Worm (Caenorhabditis elegans) whole organism, L1 larva: ENCODE measurements around the gene tag-191.

ENCODE experiments used
- C16A3.4 ChIP-seq: fragments of 150-350 bp; optimal IDR thresholded peaks from 2 replicates; lab custom pipeline; 2014; ENCODE audit warnings: missing biosample characterization, missing genetic modification characterization
- C34B4.2 ChIP-seq: sonication (generic microtip); optimal IDR thresholded peaks from 2 replicates; lab custom pipeline; 2017; ENCODE audit warnings: mild to moderate bottlenecking, missing genetic modification characterization, missing compliant biosample characterization
- aha-1 ChIP-seq: fragments of 150-350 bp; optimal IDR thresholded peaks from 2 replicates; lab custom pipeline; 2014; ENCODE audit warnings: missing biosample characterization, missing genetic modification characterization
- aly-2 ChIP-seq: fragments of 150-350 bp; optimal IDR thresholded peaks from 2 replicates; lab custom pipeline; 2014; ENCODE audit warnings: missing biosample characterization, missing genetic modification characterization
- blmp-1 ChIP-seq: fragments of 150-350 bp; optimal IDR thresholded peaks from 2 replicates; lab custom pipeline; 2014; ENCODE audit warnings: missing biosample characterization, missing genetic modification characterization
- ceh-63 ChIP-seq: fragments of 200-800 bp; sonication (Bioruptor generic); optimal IDR thresholded peaks from 2 replicates; lab custom pipeline; 2018; ENCODE audit warnings: mild to moderate bottlenecking, missing genetic modification characterization, missing compliant biosample characterization
- ceh-90 ChIP-seq: sonication (generic microtip); optimal IDR thresholded peaks from 2 replicates; lab custom pipeline; 2016; ENCODE audit warnings: missing genetic modification characterization, missing compliant biosample characterization
- dsc-1 ChIP-seq: sonication (generic microtip); optimal IDR thresholded peaks from 2 replicates; lab custom pipeline; 2016; ENCODE audit warnings: mild to moderate bottlenecking, missing genetic modification characterization, missing compliant biosample characterization
- efl-1 ChIP-seq, 4 experiments: fragments of 150-350 bp; optimal IDR thresholded peaks in 3 of 4; peaks in 1 of 4; 1 replicate in 1 of 4; 2 replicates in 3 of 4; lab custom pipeline; 2014; ENCODE audit warnings: missing biosample characterization in 2 of 4, missing genetic modification characterization in 2 of 4, missing genetic modification reagents in 2 of 4
- egl-27 ChIP-seq, 2 experiments: fragments of 150-350 bp in 1 of 2; sonication (generic microtip); optimal IDR thresholded peaks; 3 replicates each; lab custom pipeline; 2017 to 2018; ENCODE audit warnings: missing biosample characterization in 2 of 2, missing genetic modification characterization in 2 of 2, missing genetic modification reagents in 2 of 2
- elt-3 ChIP-seq, 6 experiments: fragments of 150-350 bp in 1 of 6; sonication (generic microtip); optimal IDR thresholded peaks; 2 replicates each; lab custom pipeline; 2017 to 2018; ENCODE audit warnings: missing biosample characterization in 6 of 6, missing genetic modification characterization in 6 of 6, inconsistent platforms in 1 of 6
- fkh-4 ChIP-seq: sonication (generic microtip); optimal IDR thresholded peaks from 2 replicates; lab custom pipeline; 2016; ENCODE audit warnings: missing compliant biosample characterization, missing genetic modification characterization, borderline replicate concordance
- fkh-8 ChIP-seq: sonication (generic microtip); optimal IDR thresholded peaks from 2 replicates; lab custom pipeline; 2016; ENCODE audit warnings: mild to moderate bottlenecking, missing genetic modification characterization, missing compliant biosample characterization
- hlh-17 ChIP-seq: fragments of 200-800 bp; sonication (Bioruptor generic); optimal IDR thresholded peaks from 2 replicates; lab custom pipeline; 2018; ENCODE audit warnings: missing genetic modification characterization, mild to moderate bottlenecking, missing compliant biosample characterization, moderate library complexity, borderline replicate concordance
- hpl-2 ChIP-seq: fragments of 150-350 bp; optimal IDR thresholded peaks from 2 replicates; lab custom pipeline; 2014; ENCODE audit warnings: missing biosample characterization, missing genetic modification reagents, missing genetic modification characterization
- irx-1 ChIP-seq: sonication (generic microtip); optimal IDR thresholded peaks from 2 replicates; lab custom pipeline; 2016; ENCODE audit warnings: missing genetic modification characterization, missing compliant biosample characterization
- lin-14 ChIP-seq: fragments of 200-800 bp; sonication (Bioruptor generic); optimal IDR thresholded peaks from 2 replicates; lab custom pipeline; 2018; ENCODE audit warnings: mild to moderate bottlenecking, missing genetic modification characterization, moderate library complexity, missing compliant biosample characterization
- lin-35 ChIP-seq, 2 experiments: fragments of 150-350 bp; optimal IDR thresholded peaks; 2 replicates each; lab custom pipeline; 2014; ENCODE audit warnings: missing biosample characterization in 2 of 2, missing genetic modification characterization in 2 of 2, missing genetic modification reagents in 2 of 2
- lin-39 ChIP-seq: fragments of 150-350 bp; optimal IDR thresholded peaks from 2 replicates; lab custom pipeline; 2014; ENCODE audit warnings: missing biosample characterization, missing genetic modification reagents, missing genetic modification characterization
- lir-3 ChIP-seq: sonication (generic microtip); optimal IDR thresholded peaks from 2 replicates; lab custom pipeline; 2016; ENCODE audit warnings: mild to moderate bottlenecking, missing genetic modification characterization, moderate library complexity, missing compliant biosample characterization; ENCODE audit not compliant: poor library complexity
- lsy-2 ChIP-seq, 2 experiments: fragments of 150-350 bp; optimal IDR thresholded peaks; 2 replicates each; lab custom pipeline; 2014; ENCODE audit warnings: missing biosample characterization in 2 of 2, missing genetic modification characterization in 2 of 2
- mab-9 ChIP-seq: fragments of 200-800 bp; sonication (Bioruptor generic); IDR thresholded peaks from 2 replicates; pipeline ENCODE4 v1.3.6; 2022; ENCODE audit warnings: missing genetic modification reagents, missing genetic modification characterization, missing compliant biosample characterization
- mdl-1 ChIP-seq, 2 experiments: fragments of 150-350 bp; optimal IDR thresholded peaks; 2 replicates each; lab custom pipeline; 2014 to 2017; ENCODE audit warnings: missing biosample characterization in 2 of 2, missing genetic modification characterization in 2 of 2, inconsistent platforms in 1 of 2
- mep-1 ChIP-seq: fragments of 150-350 bp; optimal IDR thresholded peaks from 2 replicates; lab custom pipeline; 2014; ENCODE audit warnings: missing biosample characterization, missing genetic modification characterization
- nhr-11 ChIP-seq: fragments of 150-350 bp; optimal IDR thresholded peaks from 2 replicates; lab custom pipeline; 2014; ENCODE audit warnings: missing biosample characterization, missing genetic modification characterization
- nhr-20 ChIP-seq: sonication (generic microtip); optimal IDR thresholded peaks from 2 replicates; lab custom pipeline; 2016; ENCODE audit warnings: mild to moderate bottlenecking, missing genetic modification characterization, missing compliant biosample characterization
- nhr-47 ChIP-seq: sonication (generic microtip); optimal IDR thresholded peaks from 2 replicates; lab custom pipeline; 2016; ENCODE audit warnings: mild to moderate bottlenecking, missing genetic modification characterization, moderate library complexity, missing compliant biosample characterization
- nhr-71 ChIP-seq: sonication (generic microtip); optimal IDR thresholded peaks from 2 replicates; lab custom pipeline; 2016; ENCODE audit warnings: mild to moderate bottlenecking, missing genetic modification characterization, moderate library complexity, missing compliant biosample characterization
- nhr-85 ChIP-seq: sonication (generic microtip); peaks from one replicate; lab custom pipeline; 2016; ENCODE audit warnings: missing genetic modification characterization, inconsistent platforms, missing compliant biosample characterization
- pag-3 ChIP-seq: sonication (generic microtip); optimal IDR thresholded peaks from 2 replicates; lab custom pipeline; 2017; ENCODE audit warnings: missing genetic modification characterization, mild to moderate bottlenecking, missing compliant biosample characterization, antibody characterized with exemption, borderline replicate concordance; ENCODE audit not compliant: insufficient read depth
- pax-3 ChIP-seq: fragments of 200-800 bp; sonication (Bioruptor generic); optimal IDR thresholded peaks from 2 replicates; lab custom pipeline; 2018; ENCODE audit warnings: mild to moderate bottlenecking, missing genetic modification characterization, moderate library complexity, missing compliant biosample characterization
- skn-1 ChIP-seq: fragments of 150-350 bp; optimal IDR thresholded peaks from 2 replicates; lab custom pipeline; 2014; ENCODE audit warnings: missing biosample characterization, missing genetic modification characterization
- snpc-4 ChIP-seq: fragments of 150-350 bp; optimal IDR thresholded peaks from 2 replicates; lab custom pipeline; 2014; ENCODE audit warnings: missing biosample characterization, missing genetic modification characterization
- snu-23 ChIP-seq: sonication (generic microtip); optimal IDR thresholded peaks from 2 replicates; lab custom pipeline; 2016; ENCODE audit warnings: missing genetic modification characterization, missing compliant biosample characterization
- sox-4 ChIP-seq: sonication (generic microtip); optimal IDR thresholded peaks from 2 replicates; lab custom pipeline; 2016; ENCODE audit warnings: missing genetic modification characterization, missing compliant biosample characterization
- swsn-7 ChIP-seq: sonication (generic microtip); optimal IDR thresholded peaks from 2 replicates; lab custom pipeline; 2016; ENCODE audit warnings: missing genetic modification characterization, missing compliant biosample characterization
- tbx-2 ChIP-seq: sonication (generic microtip); optimal IDR thresholded peaks from 2 replicates; lab custom pipeline; 2016; ENCODE audit warnings: missing genetic modification characterization, missing compliant biosample characterization
- tlp-1 ChIP-seq: fragments of 150-350 bp; optimal IDR thresholded peaks from 2 replicates; lab custom pipeline; 2014; ENCODE audit warnings: missing biosample characterization, missing genetic modification characterization
- unc-130 ChIP-seq: fragments of 150-350 bp; optimal IDR thresholded peaks from 2 replicates; lab custom pipeline; 2017; ENCODE audit warnings: missing biosample characterization, missing genetic modification characterization, inconsistent platforms
- unc-62 ChIP-seq: fragments of 150-350 bp; optimal IDR thresholded peaks from 2 replicates; lab custom pipeline; 2014; ENCODE audit warnings: missing biosample characterization, missing genetic modification reagents, missing genetic modification characterization
- ztf-11 ChIP-seq, 2 experiments: sonication (generic microtip); optimal IDR thresholded peaks; 2 replicates each; lab custom pipeline; 2016 to 2017; ENCODE audit warnings: missing genetic modification characterization in 2 of 2, missing biosample characterization in 1 of 2, missing compliant biosample characterization in 1 of 2

The tag-191 gene

DNA sequence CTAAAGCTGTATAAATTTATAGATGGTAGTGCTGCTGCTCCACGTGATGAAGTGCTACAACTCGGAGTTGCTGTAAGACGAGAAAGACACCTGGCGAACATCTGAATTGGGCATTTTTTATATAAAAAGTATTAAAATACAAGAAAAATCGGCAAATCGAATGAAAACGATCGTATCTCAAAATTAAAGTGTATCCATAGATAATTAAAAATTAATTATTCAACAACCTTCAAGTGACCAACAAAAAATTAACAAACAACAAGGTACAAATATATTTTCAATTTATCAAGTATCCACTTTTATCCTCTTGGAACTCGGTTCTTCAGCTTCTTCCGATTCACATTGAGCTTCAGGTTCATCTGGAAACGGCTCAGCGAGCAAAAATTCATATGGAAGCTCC lies 16.9 kb downstream of the tag-191 start, which contains the start of gene R02D5.8:
Gene R02D5.8, minus strand, starts transcription at position 101 of the 400 bp plus-strand sequence.
- TF ChIP-seq ztf-11 (tag; optimal IDR thresholded peaks at IDR 0.05; lab: Kevin White, UChicago) (no peak), aha-1 (tag; lab: Kevin White, UChicago) (no peak), swsn-7 (tag; lab: Kevin White, UChicago) (no peak), lir-3 (no peak), ceh-63 (no peak), aly-2 (tag; lab: Kevin White, UChicago) (no peak), lin-39 (no peak), C34B4.2 (tag; lab: Kevin White, UChicago) (no peak), ceh-90 (tag; lab: Kevin White, UChicago) (no peak)

DNA sequence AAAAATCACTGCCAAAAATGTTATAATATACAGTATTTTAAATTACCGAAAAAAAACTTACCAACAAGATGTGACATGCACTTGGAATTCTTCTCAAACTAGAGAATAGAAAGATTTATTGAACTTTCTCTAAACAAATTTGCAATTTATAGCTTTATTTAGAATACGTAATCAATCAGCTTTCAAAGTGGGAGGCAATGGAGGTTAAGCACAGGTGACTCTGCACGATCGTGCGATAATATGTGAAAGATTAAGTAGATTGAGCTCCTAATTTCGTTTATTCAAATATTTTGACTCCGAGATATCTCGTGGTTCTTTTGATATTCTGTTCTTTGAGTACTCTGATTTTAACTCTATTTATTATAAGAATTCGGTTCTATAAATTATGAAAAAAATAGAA lies 18.2 kb downstream of the tag-191 start, which contains the start of gene R02D5.6:
Gene R02D5.6, minus strand, starts transcription at position 101 of the 400 bp plus-strand sequence.
- TF ChIP-seq fkh-8 (tag; lab: Kevin White, UChicago) (peak; percentile 14), dsc-1 (tag; lab: Kevin White, UChicago) (no peak)

DNA sequence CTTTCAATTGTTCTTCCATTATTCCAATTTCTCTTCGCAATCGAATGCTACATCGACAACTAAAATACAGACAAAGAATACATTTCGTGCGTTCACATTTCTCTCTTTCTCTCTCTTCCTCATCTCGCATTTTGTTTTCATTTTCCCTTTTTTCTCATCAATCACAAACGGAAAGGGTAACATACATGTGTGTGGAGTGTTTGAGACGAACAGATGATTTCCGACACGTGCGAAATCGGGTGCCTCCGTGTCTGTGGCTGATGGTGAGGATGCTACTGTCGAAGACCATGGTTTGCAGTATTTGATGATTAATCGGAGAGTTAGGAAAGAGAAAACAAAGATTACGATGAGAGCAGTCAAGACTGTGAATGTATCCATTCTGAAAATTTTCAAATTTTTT lies 25.4 kb downstream of the tag-191 start, which contains the start of gene R02D5.9:
Gene R02D5.9, minus strand, starts transcription at position 378 of the 400 bp plus-strand sequence.
- TF ChIP-seq pag-3 (tag; lab: Kevin White, UChicago) (peak; percentile 6), nhr-11 (no peak), mep-1 (tag; lab: Kevin White, UChicago) (peak; percentile 42), snu-23 (GFP tag; lab: Kevin White, UChicago) (peak; percentile 51), lin-14 (GFP tag; lab: Kevin White, UChicago) (peak; percentile 87), lin-35 (GFP tag; optimal IDR thresholded peaks at IDR 0.05; lab: Kevin White, UChicago) (peak in 1 of 2 experiments; percentile 70), fkh-4 (tag; lab: Kevin White, UChicago) (no peak), unc-130 (peak; percentile 6), tbx-2 (tag; lab: Kevin White, UChicago) (peak; percentile 42), ceh-63 (no peak), hpl-2 (GFP tag; lab: Kevin White, UChicago) (no peak), C16A3.4 (tag; lab: Kevin White, UChicago) (no peak), nhr-71 (tag; lab: Kevin White, UChicago) (peak; percentile 25), skn-1 (tag; lab: Kevin White, UChicago) (peak; percentile 14), mdl-1 (tag; optimal IDR thresholded peaks at IDR 0.05; lab: Kevin White, UChicago) (peak in 1 of 2 experiments; percentile 94), tlp-1 (no peak), elt-3 (tag; optimal IDR thresholded peaks at IDR 0.05; lab: Kevin White, UChicago) (peak in 4 of 6 experiments; percentile 12 to 87 (median 22)), sox-4 (tag; lab: Kevin White, UChicago) (no peak), efl-1 (optimal IDR thresholded peaks at IDR 0.05; lab: Kevin White, UChicago) (peak; percentile 4 to 9), efl-1 (GFP tag; optimal IDR thresholded peaks at IDR 0.05 in 1 of 2; lab: Kevin White, UChicago) (peak in 1 of 2 experiments; percentile 4), lsy-2 (tag; optimal IDR thresholded peaks at IDR 0.05; lab: Kevin White, UChicago) (peak in 1 of 2 experiments; percentile 43), hlh-17 (GFP tag; lab: Kevin White, UChicago) (no peak), blmp-1 (tag; lab: Kevin White, UChicago) (peak; percentile 99), nhr-20 (tag; lab: Kevin White, UChicago) (peak; percentile 50), egl-27 (tag; optimal IDR thresholded peaks at IDR 0.05; lab: Kevin White, UChicago) (no peak), nhr-85 (tag; lab: Kevin White, UChicago) (peak; percentile 91)
- TF ChIP-seq, all 84 proteins: peak for 16

DNA sequence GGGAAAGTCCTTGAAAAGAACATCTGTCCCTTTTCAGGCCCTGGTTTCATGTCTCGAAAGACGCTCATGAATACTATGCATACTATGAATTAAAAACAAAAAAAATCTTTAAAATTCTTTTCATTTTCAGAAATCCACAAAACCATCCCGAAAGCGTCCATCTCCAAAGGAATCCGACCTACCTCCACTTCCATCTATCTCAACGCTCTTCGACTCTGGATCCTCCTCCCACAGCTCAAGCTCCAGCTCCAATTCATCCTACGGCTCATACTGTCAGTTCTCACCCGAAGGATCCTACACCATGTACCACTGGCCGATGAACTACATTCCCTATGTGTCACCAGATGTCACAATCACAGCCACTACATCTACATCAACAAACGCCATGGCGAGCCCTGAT lies 27.6 kb downstream of the tag-191 start:
- TF ChIP-seq sox-4 (tag; lab: Kevin White, UChicago) (no peak), lin-14 (GFP tag; lab: Kevin White, UChicago) (no peak), unc-62 (GFP tag; lab: Kevin White, UChicago) (no peak), irx-1 (tag; lab: Kevin White, UChicago) (no peak), mdl-1 (tag; optimal IDR thresholded peaks at IDR 0.05; lab: Kevin White, UChicago) (no peak), elt-3 (tag; optimal IDR thresholded peaks at IDR 0.05; lab: Kevin White, UChicago) (no peak), lin-35 (GFP tag; optimal IDR thresholded peaks at IDR 0.05; lab: Kevin White, UChicago) (no peak), mab-9 (GFP tag; lab: Robert Waterston, UW) (no peak), nhr-47 (tag; lab: Kevin White, UChicago) (no peak), pax-3 (tag; lab: Kevin White, UChicago) (no peak), snpc-4 (tag; lab: Kevin White, UChicago) (no peak)
